Worm (Caenorhabditis elegans): ENCODE measurements around the gene cah-3.

ce11 chrX:16529937-16530336, 42.7 kb downstream of the cah-3 start:
- TF ChIP-seq ets-7 (tag; optimal IDR thresholded peaks at IDR 0.05) (no peak), tra-4 (tag; optimal IDR thresholded peaks at IDR 0.05) (no peak), hmg-4 (GFP tag; optimal IDR thresholded peaks at IDR 0.05) (no peak), ama-1 (optimal IDR thresholded peaks at IDR 0.05) (no peak), scrt-1 (GFP tag; IDR thresholded peaks at IDR 0.05) (no peak), ceh-36 (tag; optimal IDR thresholded peaks at IDR 0.05) (no peak), hnd-1 (tag; optimal IDR thresholded peaks at IDR 0.05) (no peak), hmbx-1 (tag; optimal IDR thresholded peaks at IDR 0.05) (no peak), B0310.2 (tag; optimal IDR thresholded peaks at IDR 0.05) (no peak)
